Worm (Caenorhabditis elegans) whole organism, L1 larva: ENCODE measurements around the gene PDB1.1.

ENCODE experiments used
- aly-2 ChIP-seq: fragments of 150-350 bp; optimal IDR thresholded peaks from 2 replicates; lab custom pipeline; 2014; ENCODE audit warnings: missing biosample characterization, missing genetic modification characterization
- blmp-1 ChIP-seq: fragments of 150-350 bp; optimal IDR thresholded peaks from 2 replicates; lab custom pipeline; 2014; ENCODE audit warnings: missing biosample characterization, missing genetic modification characterization
- ceh-82 ChIP-seq, 3 experiments: fragments of 150-350 bp in 1 of 3; sonication (generic microtip) in 2 of 3; optimal IDR thresholded peaks; 2 replicates each; lab custom pipeline; 2014 to 2017; ENCODE audit warnings: missing biosample characterization in 3 of 3, missing genetic modification characterization in 3 of 3
- fos-1 ChIP-seq: fragments of 150-350 bp; optimal IDR thresholded peaks from 2 replicates; lab custom pipeline; 2014; ENCODE audit warnings: missing biosample characterization, missing genetic modification characterization
- irx-1 ChIP-seq: sonication (generic microtip); optimal IDR thresholded peaks from 2 replicates; lab custom pipeline; 2016; ENCODE audit warnings: missing genetic modification characterization, missing compliant biosample characterization
- isw-1 ChIP-seq: fragments of 200-800 bp; sonication (Bioruptor generic); IDR thresholded peaks from 2 replicates; pipeline ENCODE4 v1.3.6; 2022; ENCODE audit warnings: missing genetic modification characterization, missing compliant biosample characterization
- lin-15B ChIP-seq: fragments of 150-350 bp; sonication (generic microtip); optimal IDR thresholded peaks from 3 replicates; lab custom pipeline; 2014; ENCODE audit warnings: missing biosample characterization, missing genetic modification characterization
- lin-39 ChIP-seq: fragments of 150-350 bp; optimal IDR thresholded peaks from 2 replicates; lab custom pipeline; 2014; ENCODE audit warnings: missing biosample characterization, missing genetic modification reagents, missing genetic modification characterization
- nhr-20 ChIP-seq: sonication (generic microtip); optimal IDR thresholded peaks from 2 replicates; lab custom pipeline; 2016; ENCODE audit warnings: mild to moderate bottlenecking, missing genetic modification characterization, missing compliant biosample characterization
- pag-3 ChIP-seq: sonication (generic microtip); optimal IDR thresholded peaks from 2 replicates; lab custom pipeline; 2017; ENCODE audit warnings: missing genetic modification characterization, mild to moderate bottlenecking, missing compliant biosample characterization, antibody characterized with exemption, borderline replicate concordance; ENCODE audit not compliant: insufficient read depth
- pqm-1 ChIP-seq: sonication (generic microtip); optimal IDR thresholded peaks from 3 replicates; lab custom pipeline; 2017; ENCODE audit warnings: missing biosample characterization, missing genetic modification characterization
- snpc-4 ChIP-seq: fragments of 150-350 bp; optimal IDR thresholded peaks from 2 replicates; lab custom pipeline; 2014; ENCODE audit warnings: missing biosample characterization, missing genetic modification characterization
- unc-130 ChIP-seq: fragments of 150-350 bp; optimal IDR thresholded peaks from 2 replicates; lab custom pipeline; 2017; ENCODE audit warnings: missing biosample characterization, missing genetic modification characterization, inconsistent platforms
- unc-62 ChIP-seq: fragments of 150-350 bp; optimal IDR thresholded peaks from 2 replicates; lab custom pipeline; 2014; ENCODE audit warnings: missing biosample characterization, missing genetic modification reagents, missing genetic modification characterization

DNA sequence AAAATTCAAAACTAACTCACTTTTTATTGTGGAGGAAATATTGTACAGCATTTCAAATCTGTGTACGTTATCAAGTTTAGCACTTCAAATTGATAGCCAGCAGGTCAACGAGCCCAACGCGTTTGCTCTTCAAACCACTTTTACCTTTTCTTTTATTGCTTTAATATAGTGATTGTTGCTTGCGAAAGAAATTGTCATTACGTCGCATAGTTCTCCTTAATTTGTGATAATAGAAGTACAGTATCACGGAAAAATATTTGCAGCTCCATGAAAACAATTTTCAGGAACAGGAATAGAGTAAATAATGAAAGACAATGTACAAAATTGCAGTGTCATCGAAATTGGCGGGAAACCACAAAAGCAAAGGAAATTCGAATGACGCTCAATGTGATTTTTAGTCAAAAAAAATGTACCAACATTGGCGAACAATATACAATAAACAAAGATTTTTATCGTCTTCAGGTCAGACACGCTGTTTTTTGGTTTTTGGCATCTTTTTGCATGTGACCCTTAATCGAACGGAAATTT lies at the start of gene PDB1.1, which contains the start of gene F08C6.5:
- TF ChIP-seq aly-2 (no peak), fos-1 (tag; lab: Kevin White, UChicago) (no peak), pag-3 (tag; lab: Kevin White, UChicago) (no peak), irx-1 (tag; lab: Kevin White, UChicago) (no peak), unc-62 (GFP tag; lab: Kevin White, UChicago) (no peak), isw-1 (no peak), nhr-20 (no peak), snpc-4 (tag; lab: Kevin White, UChicago) (no peak), blmp-1 (tag; lab: Kevin White, UChicago) (no peak), ceh-82 (tag; optimal IDR thresholded peaks at IDR 0.05; lab: Kevin White, UChicago) (no peak), pqm-1 (tag; lab: Kevin White, UChicago) (no peak), lin-15B (tag; lab: Kevin White, UChicago) (no peak), unc-130 (no peak), lin-39 (tag; lab: Kevin White, UChicago) (no peak)
